Worm (Caenorhabditis elegans): Measurements from ENCODE around the gene iglr-2.

DNA sequence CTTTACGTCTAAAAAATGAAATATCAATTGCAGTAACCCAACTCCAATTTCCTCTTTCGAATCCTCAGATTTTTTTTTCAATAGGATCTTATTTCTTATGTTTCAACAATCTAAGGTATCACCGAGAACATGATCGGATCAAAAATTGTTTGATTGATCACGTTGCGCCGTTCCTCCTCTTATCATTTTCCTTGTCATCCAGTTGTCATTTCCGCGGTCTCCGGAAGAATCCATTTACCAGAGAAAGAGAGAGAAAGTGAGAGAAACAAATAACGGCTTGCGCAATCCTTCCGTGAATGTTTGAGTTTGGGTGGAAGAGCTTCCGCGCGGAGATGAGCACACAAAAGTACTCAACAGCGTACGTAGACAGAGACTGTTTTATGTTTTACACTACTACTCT lies 37.9 kb downstream of the iglr-2 start:
- no peak for TF ChIP-seq pha-4 (tag; optimal IDR thresholded peaks at IDR 0.05)
- TF ChIP-seq dmd-4 (tag; optimal IDR thresholded peaks at IDR 0.05; ENCODE audit: borderline replicate concordance) = no peak
- TF ChIP-seq lin-11 (tag; optimal IDR thresholded peaks at IDR 0.05) = no peak
- no peak for TF ChIP-seq fkh-10 (GFP tag; optimal IDR thresholded peaks at IDR 0.05)
- TF ChIP-seq unc-3 (GFP tag; conservative IDR thresholded peaks at IDR 0.05) = no peak
- no peak for TF ChIP-seq unc-3 (tag; optimal IDR thresholded peaks at IDR 0.05)
- TF ChIP-seq nhr-11 (tag; optimal IDR thresholded peaks at IDR 0.05) = no peak
- TF ChIP-seq dve-1 (tag; optimal IDR thresholded peaks at IDR 0.05) = no peak
- TF ChIP-seq zip-5 (tag; optimal IDR thresholded peaks at IDR 0.05) = no peak
- TF ChIP-seq ceh-9 (tag; optimal IDR thresholded peaks at IDR 0.05) = no peak
- no peak for TF ChIP-seq hlh-30 (tag; optimal IDR thresholded peaks at IDR 0.05; ENCODE audit: insufficient read depth)
- no peak for TF ChIP-seq lim-6 (tag; optimal IDR thresholded peaks at IDR 0.05)
- no peak for TF ChIP-seq ceh-6 (GFP tag; optimal IDR thresholded peaks at IDR 0.05)
- no peak for TF ChIP-seq T23F11.4 (GFP tag; optimal IDR thresholded peaks at IDR 0.05)
